Worm (Caenorhabditis elegans): ENCODE results near the gene lin-18.
A peak's percentile ranks its signal among the peaks of the same experiment; 100 is the strongest.

lin-18 gene

DNA sequence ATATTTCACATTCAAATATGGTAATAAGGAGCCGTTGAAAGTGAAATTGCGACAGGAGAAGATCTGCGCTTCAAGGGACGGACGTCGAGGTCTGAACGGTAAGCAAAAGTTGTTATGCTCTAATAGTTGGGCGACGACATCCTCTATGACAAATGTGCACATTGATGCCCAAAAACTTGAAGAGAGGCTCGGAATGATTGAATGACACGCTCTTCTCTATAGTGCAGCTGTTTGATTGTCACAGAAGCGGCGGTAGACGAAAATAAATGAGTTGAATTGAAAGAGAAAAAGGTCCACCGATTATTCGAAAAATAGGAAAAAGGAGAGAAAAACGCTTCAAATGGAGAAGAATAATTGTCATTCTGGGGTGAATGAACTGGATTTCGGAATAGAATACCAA, 869 bp downstream of the lin-18 start:
- TF ChIP-seq F49E8.2 (tag; optimal IDR thresholded peaks at IDR 0.05; ENCODE audit: borderline replicate concordance) (no peak), aha-1 (tag) (peak; percentile 59), unc-62 (GFP tag; optimal IDR thresholded peaks at IDR 0.05 in 1 of 2) (peak in 1 of 2 experiments; percentile 84), unc-62 (tag; optimal IDR thresholded peaks at IDR 0.05) (no peak)

DNA sequence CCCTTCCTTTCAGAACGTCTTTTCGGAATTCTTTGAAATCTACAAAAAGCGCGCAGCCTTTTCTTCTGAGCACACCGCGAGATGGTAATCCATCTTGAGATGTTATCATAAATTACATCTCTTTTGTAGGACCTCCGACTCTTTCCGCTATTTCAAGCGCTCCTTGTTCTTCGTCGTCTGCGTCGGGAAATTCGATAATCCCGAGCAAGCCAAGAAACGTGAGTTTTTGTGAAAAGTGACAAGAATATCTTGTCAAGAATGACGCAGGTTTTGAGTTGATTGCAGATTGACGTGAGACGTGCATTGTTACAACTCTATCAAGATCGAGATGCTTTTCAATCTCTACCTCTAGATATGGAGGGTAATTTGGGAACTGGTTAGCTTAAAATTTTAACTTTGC, 2.0 kb downstream of the lin-18 start:
- no peak for TF ChIP-seq mdl-1 (tag; optimal IDR thresholded peaks at IDR 0.05)
- peak; percentile 22 for TF ChIP-seq aha-1 (tag)
- no peak for TF ChIP-seq dpl-1 (GFP tag; optimal IDR thresholded peaks at IDR 0.05)
- TF ChIP-seq lir-3 (tag; optimal IDR thresholded peaks at IDR 0.05): no peak
- no peak for TF ChIP-seq ceh-44 (GFP tag; IDR thresholded peaks at IDR 0.05)
- TF ChIP-seq duxl-1 (tag; optimal IDR thresholded peaks at IDR 0.05; ENCODE audit: poor library complexity): no peak
- no peak for TF ChIP-seq hlh-11 (tag; optimal IDR thresholded peaks at IDR 0.05)
- TF ChIP-seq lin-39 (tag; optimal IDR thresholded peaks at IDR 0.05): no peak
- no peak for TF ChIP-seq pqm-1 (tag; optimal IDR thresholded peaks at IDR 0.05)
- peak; percentile 51 for TF ChIP-seq fkh-10 (GFP tag; optimal IDR thresholded peaks at IDR 0.05)

- TF ChIP-seq egl-43 (GFP tag; IDR thresholded peaks at IDR 0.05) (no peak), nhr-48 (tag; optimal IDR thresholded peaks at IDR 0.05) (no peak), T20F7.1 (GFP tag; optimal IDR thresholded peaks at IDR 0.05) (no peak), nhr-6 (tag; optimal IDR thresholded peaks at IDR 0.05) (no peak), egl-27 (tag; optimal IDR thresholded peaks at IDR 0.05) (no peak), ama-1 (optimal IDR thresholded peaks at IDR 0.05) (no peak), daf-16 (GFP tag; optimal IDR thresholded peaks at IDR 0.05) (no peak), daf-16 (tag; optimal IDR thresholded peaks at IDR 0.05) (no peak), zip-11 (GFP tag; IDR thresholded peaks at IDR 0.05) (no peak), vab-7 (GFP tag; IDR thresholded peaks at IDR 0.05) (no peak), ZK337.2 (GFP tag; IDR thresholded peaks at IDR 0.05) (no peak), aly-2 (tag; optimal IDR thresholded peaks at IDR 0.05) (no peak), fkh-10 (GFP tag; optimal IDR thresholded peaks at IDR 0.05) (no peak), mes-2 (tag; optimal IDR thresholded peaks at IDR 0.05; ENCODE audit: poor library complexity, severe bottlenecking) (no peak), daf-19 (GFP tag; conservative IDR thresholded peaks at IDR 0.05) (no peak), aha-1 (tag) (no peak), pqm-1 (tag; optimal IDR thresholded peaks at IDR 0.05) (no peak), pha-4 (GFP tag; IDR thresholded peaks at IDR 0.05) (no peak), pha-4 (tag; optimal IDR thresholded peaks at IDR 0.05) (no peak)
Measured at ce11 chrX:3966332-3966731, 8.0 kb downstream of the lin-18 start, which contains the start of gene C16B8.2. TSS of gene C16B8.2 (minus strand) at chrX:3966432.

- no peak for TF ChIP-seq snpc-4 (tag; optimal IDR thresholded peaks at IDR 0.05)
- peak; percentile 36 for TF ChIP-seq set-16 (GFP tag; IDR thresholded peaks at IDR 0.05)
- TF ChIP-seq hif-1 (tag; optimal IDR thresholded peaks at IDR 0.05): no peak
- no peak for TF ChIP-seq Y5F2A.4 (GFP tag; optimal IDR thresholded peaks at IDR 0.05)
- TF ChIP-seq dmd-8 (GFP tag; IDR thresholded peaks at IDR 0.05): no peak
- no peak for TF ChIP-seq R02D3.7 (tag; optimal IDR thresholded peaks at IDR 0.05)
- peak in 1 of 2 experiments; percentile 66 for TF ChIP-seq mdl-1 (tag; optimal IDR thresholded peaks at IDR 0.05)
- no peak for TF ChIP-seq tag-97 (GFP tag; IDR thresholded peaks at IDR 0.05)
- no peak for TF ChIP-seq aly-2 (tag; optimal IDR thresholded peaks at IDR 0.05)
- no peak for TF ChIP-seq nhr-102 (tag; optimal IDR thresholded peaks at IDR 0.05)
- peak; percentile 37 for TF ChIP-seq nhr-48 (tag; optimal IDR thresholded peaks at IDR 0.05)
- TF ChIP-seq nhr-6 (tag; optimal IDR thresholded peaks at IDR 0.05): peak; percentile 69
- peak; percentile 39 for TF ChIP-seq mep-1 (tag; optimal IDR thresholded peaks at IDR 0.05)
- TF ChIP-seq nhr-111 (GFP tag; optimal IDR thresholded peaks at IDR 0.05): no peak
- TF ChIP-seq arid-1 (GFP tag; conservative IDR thresholded peaks at IDR 0.05): no peak
- no peak for TF ChIP-seq duxl-1 (tag; optimal IDR thresholded peaks at IDR 0.05; ENCODE audit: poor library complexity)
- no peak for TF ChIP-seq mxl-2 (GFP tag; conservative IDR thresholded peaks at IDR 0.05)
- TF ChIP-seq attf-4 (tag; optimal IDR thresholded peaks at IDR 0.05): no peak
- TF ChIP-seq dmd-9 (GFP tag; IDR thresholded peaks at IDR 0.05): no peak
- peak; percentile 62; the same call in 1 of the 2 replicates for TF ChIP-seq egl-43 (GFP tag; IDR thresholded peaks at IDR 0.05)
- TF ChIP-seq vab-7 (GFP tag; IDR thresholded peaks at IDR 0.05): no peak
- TF ChIP-seq daf-19 (GFP tag; conservative IDR thresholded peaks at IDR 0.05): no peak
- TF ChIP-seq gei-8 (GFP tag; optimal IDR thresholded peaks at IDR 0.05): no peak
- no peak for TF ChIP-seq ceh-28 (tag; optimal IDR thresholded peaks at IDR 0.05)
- no peak for TF ChIP-seq F49E8.2 (tag; optimal IDR thresholded peaks at IDR 0.05; ENCODE audit: borderline replicate concordance)
- TF ChIP-seq lir-3 (tag; optimal IDR thresholded peaks at IDR 0.05): no peak
Measured at ce11 chrX:3968209-3968960, 10.0 kb downstream of the lin-18 start, which contains the start of gene C16B8.3. TSS of gene C16B8.3 (minus strand) at chrX:3968634.
